Fruit fly (Drosophila melanogaster): ENCODE results near the gene CG9259.

CG9259 gene

dm6 chr2L:21089075-21089474 is at the start of gene CG9259:
CG9259 (plus strand) TSS chr2L:21089375.
- TF ChIP-seq CG17801 (GFP tag; optimal IDR thresholded peaks at IDR 0.05; ENCODE audit: partially characterized antibody), result no peak

dm6 chr2L:21039569-21040159 is 49.5 kb upstream of the CG9259 start:
- TF ChIP-seq CG17801 (GFP tag; optimal IDR thresholded peaks at IDR 0.05; ENCODE audit: partially characterized antibody), result no peak

dm6 chr2L:21040719-21041118 is 48.5 kb upstream of the CG9259 start:
- TF ChIP-seq CG17801 (GFP tag; optimal IDR thresholded peaks at IDR 0.05; ENCODE audit: partially characterized antibody), result no peak

- no peak for TF ChIP-seq CG17801 (GFP tag; optimal IDR thresholded peaks at IDR 0.05; ENCODE audit: partially characterized antibody)
Measured at dm6 chr2L:21051873-21052736, 37.1 kb upstream of the CG9259 start, which contains the start of gene CG42238. CG42238 (minus strand) TSS chr2L:21052164.

- TF ChIP-seq CG17801 (GFP tag; optimal IDR thresholded peaks at IDR 0.05; ENCODE audit: partially characterized antibody), result no peak
Measured at dm6 chr2L:21052783-21053463, 36.3 kb upstream of the CG9259 start, which contains the start of gene Itgbn. Itgbn (plus strand) TSS chr2L:21053033.

- TF ChIP-seq CG17801 (GFP tag; optimal IDR thresholded peaks at IDR 0.05; ENCODE audit: partially characterized antibody), result no peak
Measured at dm6 chr2L:21053623-21054022, 35.6 kb upstream of the CG9259 start.

dm6 chr2L:21061591-21061990 is 27.6 kb upstream of the CG9259 start:
- no peak for TF ChIP-seq CG17801 (GFP tag; optimal IDR thresholded peaks at IDR 0.05; ENCODE audit: partially characterized antibody)

dm6 chr2L:21062611-21063010 is 26.6 kb upstream of the CG9259 start:
- TF ChIP-seq CG17801 (GFP tag; optimal IDR thresholded peaks at IDR 0.05; ENCODE audit: partially characterized antibody), result no peak

- TF ChIP-seq CG17801 (GFP tag; optimal IDR thresholded peaks at IDR 0.05; ENCODE audit: partially characterized antibody), result no peak
Measured at dm6 chr2L:21065889-21066288, 23.3 kb upstream of the CG9259 start.

- TF ChIP-seq CG17801 (GFP tag; optimal IDR thresholded peaks at IDR 0.05; ENCODE audit: partially characterized antibody), result no peak
Measured at dm6 chr2L:21067137-21067536, 22.0 kb upstream of the CG9259 start.

- no peak for TF ChIP-seq CG17801 (GFP tag; optimal IDR thresholded peaks at IDR 0.05; ENCODE audit: partially characterized antibody)
Measured at dm6 chr2L:21069776-21070175, 19.4 kb upstream of the CG9259 start.

- no peak for TF ChIP-seq CG17801 (GFP tag; optimal IDR thresholded peaks at IDR 0.05; ENCODE audit: partially characterized antibody)
Measured at dm6 chr2L:21070825-21071224, 18.4 kb upstream of the CG9259 start.

- no peak for TF ChIP-seq CG17801 (GFP tag; optimal IDR thresholded peaks at IDR 0.05; ENCODE audit: partially characterized antibody)
Measured at dm6 chr2L:21071435-21071834, 17.7 kb upstream of the CG9259 start, which contains the start of gene CG9265. CG9265 (minus strand) TSS chr2L:21071502.

- TF ChIP-seq CG17801 (GFP tag; optimal IDR thresholded peaks at IDR 0.05; ENCODE audit: partially characterized antibody), result no peak
Measured at dm6 chr2L:21072389-21072788, 16.8 kb upstream of the CG9259 start.

- TF ChIP-seq CG17801 (GFP tag; optimal IDR thresholded peaks at IDR 0.05; ENCODE audit: partially characterized antibody), result no peak
Measured at dm6 chr2L:21073300-21073699, 15.9 kb upstream of the CG9259 start.

dm6 chr2L:21073818-21074217 is 15.4 kb upstream of the CG9259 start:
- no peak for TF ChIP-seq CG17801 (GFP tag; optimal IDR thresholded peaks at IDR 0.05; ENCODE audit: partially characterized antibody)

Data from ovary, adult (tissue).